Worm (Caenorhabditis elegans) whole organism, L2 larva: ENCODE results near the gene M176.11.

Experiments
- R02D3.7 ChIP-seq: fragments of 150-350 bp; optimal IDR thresholded peaks from 2 replicates; lab custom pipeline; 2014; ENCODE audit warnings: missing biosample characterization, missing genetic modification characterization
- dmd-4 ChIP-seq: sonication (generic microtip); optimal IDR thresholded peaks from 2 replicates; lab custom pipeline; 2017; ENCODE audit warnings: missing biosample characterization, missing genetic modification characterization
- lin-39 ChIP-seq: fragments of 150-350 bp; optimal IDR thresholded peaks from 2 replicates; lab custom pipeline; 2014; ENCODE audit warnings: missing biosample characterization, missing genetic modification reagents, missing genetic modification characterization
- nhr-237 ChIP-seq: fragments of 150-350 bp; optimal IDR thresholded peaks from 2 replicates; lab custom pipeline; 2014; ENCODE audit warnings: missing biosample characterization, missing genetic modification characterization
- unc-62 ChIP-seq: fragments of 150-350 bp; optimal IDR thresholded peaks from 2 replicates; lab custom pipeline; 2014; ENCODE audit warnings: missing biosample characterization, missing genetic modification reagents, missing genetic modification characterization

DNA sequence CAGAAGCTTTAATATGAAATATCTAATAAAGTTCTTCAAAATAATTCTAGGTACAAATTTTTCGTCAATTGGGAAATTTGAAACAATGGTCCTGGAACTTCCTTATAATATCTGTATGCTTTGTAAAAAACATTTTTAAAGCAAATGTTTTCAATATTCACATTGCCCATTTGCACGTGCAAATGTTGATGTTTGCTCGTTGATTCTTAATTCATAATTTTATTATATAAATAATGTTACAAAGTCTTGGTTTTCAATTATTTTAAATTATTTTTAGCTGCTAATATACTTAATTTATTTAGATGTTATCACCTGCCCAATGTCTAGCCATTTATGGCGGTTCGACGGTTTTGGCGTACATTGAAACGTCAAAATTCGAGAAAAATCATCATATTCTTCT lies at the start of gene M176.11:
- TF ChIP-seq unc-62 (no peak), nhr-237 (tag; lab: Kevin White, UChicago) (no peak), lin-39 (tag; lab: Kevin White, UChicago) (no peak), R02D3.7 (tag; lab: Kevin White, UChicago) (no peak), dmd-4 (no peak)
